Worm (Caenorhabditis elegans): Measurements from ENCODE around the gene C05C9.2.

C05C9.2 gene

ce11 chrX:11132260-11132659 lies 20.6 kb upstream of the C05C9.2 start:
- TF ChIP-seq fos-1 (tag; optimal IDR thresholded peaks at IDR 0.05) (peak; percentile 26), C34F6.9 (tag; optimal IDR thresholded peaks at IDR 0.05) (no peak), lsy-2 (tag; optimal IDR thresholded peaks at IDR 0.05) (no peak), gmeb-1 (tag; optimal IDR thresholded peaks at IDR 0.05) (no peak), peb-1 (tag; optimal IDR thresholded peaks at IDR 0.05) (no peak)

DNA sequence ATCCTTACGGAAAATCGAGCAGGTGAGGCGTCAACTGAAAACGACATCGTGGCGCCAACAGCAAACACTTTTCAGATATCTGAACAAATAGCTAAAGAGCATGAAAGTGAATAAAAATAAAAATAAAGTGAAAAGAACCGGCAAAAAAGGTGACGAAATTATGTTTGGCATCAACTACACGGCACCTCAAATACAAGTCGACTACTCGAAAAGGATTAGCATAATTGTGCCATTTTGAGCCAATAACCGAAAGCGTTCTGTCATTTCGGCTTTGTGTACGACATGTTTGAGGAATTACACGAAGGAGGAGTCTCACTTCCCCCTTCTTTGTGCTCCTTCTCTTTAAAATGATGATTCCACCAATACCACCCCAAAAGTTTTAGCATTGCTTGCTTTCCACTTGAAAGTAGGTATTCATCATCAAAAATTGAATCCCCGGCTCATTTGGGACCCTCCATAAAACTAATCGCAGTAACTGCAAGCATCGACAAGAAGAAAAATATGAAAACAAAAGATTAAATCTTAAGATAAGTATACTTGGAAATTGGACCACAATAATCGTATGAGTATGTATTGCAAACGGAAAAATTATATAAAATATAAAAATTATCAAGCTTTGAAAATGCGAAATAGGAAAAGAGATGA lies 18.0 kb upstream of the C05C9.2 start:
- TF ChIP-seq alr-1 (tag; optimal IDR thresholded peaks at IDR 0.05) (peak; percentile 64), Y55F3AM.14 (GFP tag; optimal IDR thresholded peaks at IDR 0.05) (no peak), lin-11 (tag; optimal IDR thresholded peaks at IDR 0.05) (no peak), nhr-237 (tag; optimal IDR thresholded peaks at IDR 0.05) (no peak), unc-55 (GFP tag; optimal IDR thresholded peaks at IDR 0.05) (peak; percentile 64), mab-5 (tag; optimal IDR thresholded peaks at IDR 0.05) (peak; percentile 72), sma-9 (GFP tag; optimal IDR thresholded peaks at IDR 0.05) (no peak), sma-9 (tag; optimal IDR thresholded peaks at IDR 0.05) (no peak)

DNA sequence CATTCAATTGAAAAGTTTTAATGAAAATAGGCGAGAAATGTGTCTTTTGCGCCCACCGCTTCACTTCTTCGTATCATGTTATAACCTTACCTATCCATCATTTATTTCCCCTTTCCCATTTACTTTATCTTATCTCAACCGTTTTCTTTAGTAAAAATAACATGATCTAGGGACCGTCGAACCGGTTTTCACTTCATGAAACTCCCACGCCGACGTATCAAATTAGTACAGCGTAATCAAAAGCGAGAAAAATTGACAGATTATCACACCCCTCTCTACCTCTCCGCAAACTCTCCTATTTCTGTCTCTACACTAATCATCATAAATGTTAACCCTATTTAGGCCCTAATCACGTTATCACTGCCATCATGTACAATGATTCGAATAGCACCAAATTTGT lies 15.9 kb upstream of the C05C9.2 start:
- TF ChIP-seq skn-1 (tag; optimal IDR thresholded peaks at IDR 0.05) (no peak), nhr-21 (tag; optimal IDR thresholded peaks at IDR 0.05) (peak; percentile 12), ceh-82 (tag; optimal IDR thresholded peaks at IDR 0.05) (no peak), mdl-1 (tag; optimal IDR thresholded peaks at IDR 0.05) (no peak), peb-1 (tag; optimal IDR thresholded peaks at IDR 0.05) (no peak), ztf-4 (tag; optimal IDR thresholded peaks at IDR 0.05) (no peak), unc-39 (tag; optimal IDR thresholded peaks at IDR 0.05) (no peak), sma-9 (GFP tag; optimal IDR thresholded peaks at IDR 0.05) (peak; percentile 55), sma-9 (tag; optimal IDR thresholded peaks at IDR 0.05) (no peak), nhr-25 (tag; optimal IDR thresholded peaks at IDR 0.05) (no peak), lin-13 (GFP tag; optimal IDR thresholded peaks at IDR 0.05) (no peak), sma-3 (GFP tag; optimal IDR thresholded peaks at IDR 0.05) (no peak), fos-1 (tag; optimal IDR thresholded peaks at IDR 0.05) (peak; percentile 7), blmp-1 (tag; optimal IDR thresholded peaks at IDR 0.05; ENCODE audit: insufficient read depth) (peak; percentile 3)

- TF ChIP-seq blmp-1 (tag; optimal IDR thresholded peaks at IDR 0.05; ENCODE audit: insufficient read depth) (no peak), ZK546.5 (tag; optimal IDR thresholded peaks at IDR 0.05) (no peak), mab-5 (tag; optimal IDR thresholded peaks at IDR 0.05) (peak; percentile 82), fos-1 (tag; optimal IDR thresholded peaks at IDR 0.05) (no peak), unc-39 (tag; optimal IDR thresholded peaks at IDR 0.05) (no peak), mdl-1 (tag; optimal IDR thresholded peaks at IDR 0.05) (no peak), dmd-4 (tag; optimal IDR thresholded peaks at IDR 0.05) (no peak), unc-62 (GFP tag; optimal IDR thresholded peaks at IDR 0.05) (no peak), crh-2 (tag; optimal IDR thresholded peaks at IDR 0.05) (no peak), unc-55 (GFP tag; optimal IDR thresholded peaks at IDR 0.05) (peak; percentile 68), sem-4 (tag; optimal IDR thresholded peaks at IDR 0.05) (no peak), alr-1 (tag; optimal IDR thresholded peaks at IDR 0.05) (peak; percentile 47), nhr-77 (tag; optimal IDR thresholded peaks at IDR 0.05) (no peak), nhr-23 (tag; optimal IDR thresholded peaks at IDR 0.05) (no peak), nhr-21 (tag; optimal IDR thresholded peaks at IDR 0.05) (no peak), ztf-11 (tag; optimal IDR thresholded peaks at IDR 0.05) (no peak)
Observed at ce11 chrX:11137632-11138031, 15.2 kb upstream of the C05C9.2 start.

- TF ChIP-seq sma-9 (GFP tag; optimal IDR thresholded peaks at IDR 0.05) (no peak), sma-9 (tag; optimal IDR thresholded peaks at IDR 0.05) (no peak), sem-4 (tag; optimal IDR thresholded peaks at IDR 0.05) (no peak), nhr-77 (tag; optimal IDR thresholded peaks at IDR 0.05) (no peak), snpc-4 (tag; optimal IDR thresholded peaks at IDR 0.05) (no peak), ztf-4 (tag; optimal IDR thresholded peaks at IDR 0.05) (no peak), aly-2 (tag; optimal IDR thresholded peaks at IDR 0.05) (no peak), lin-11 (tag; optimal IDR thresholded peaks at IDR 0.05) (no peak)
Observed at ce11 chrX:11151494-11151893, 1.4 kb upstream of the C05C9.2 start.
